Worm (Caenorhabditis elegans) whole organism, young adult: ENCODE data around the gene C03B1.10.

Source experiments
- B0035.1 ChIP-seq: sonication (generic microtip); optimal IDR thresholded peaks from 2 replicates; lab custom pipeline; 2016; ENCODE audit warnings: missing genetic modification characterization, mild to moderate bottlenecking, missing compliant biosample characterization, missing genotype, missing genetic modification reagents
- B0261.1 ChIP-seq: sonication (generic microtip); optimal IDR thresholded peaks from 2 replicates; lab custom pipeline; 2016; ENCODE audit warnings: mild to moderate bottlenecking, missing genetic modification characterization, moderate library complexity, missing compliant biosample characterization
- F23B12.7 ChIP-seq: sonication (generic microtip); optimal IDR thresholded peaks from 2 replicates; lab custom pipeline; 2017; ENCODE audit warnings: missing genetic modification characterization, mild to moderate bottlenecking, missing compliant biosample characterization, antibody characterized with exemption, moderate library complexity; ENCODE audit not compliant: insufficient read depth
- F33H1.4 ChIP-seq: fragments of 200-800 bp; sonication (Bioruptor generic); IDR thresholded peaks from 2 replicates; pipeline ENCODE4 v1.3.6; 2022; ENCODE audit warnings: missing genetic modification reagents, missing genetic modification characterization, missing compliant biosample characterization
- F49E8.2 ChIP-seq: sonication (generic microtip); optimal IDR thresholded peaks from 3 replicates; lab custom pipeline; 2017; ENCODE audit warnings: missing genetic modification characterization, mild to moderate bottlenecking, missing compliant biosample characterization, antibody characterized with exemption, moderate library complexity; ENCODE audit not compliant: insufficient read depth
- F57C9.4 ChIP-seq: sonication (generic microtip); optimal IDR thresholded peaks from 2 replicates; lab custom pipeline; 2017; ENCODE audit warnings: mild to moderate bottlenecking, missing genetic modification characterization, missing compliant biosample characterization
- K12H6.12 ChIP-seq: fragments of 200-800 bp; sonication (Bioruptor generic); optimal IDR thresholded peaks from 2 replicates; lab custom pipeline; 2018; ENCODE audit warnings: mild to moderate bottlenecking, missing genetic modification characterization, missing compliant biosample characterization
- T07F8.4 ChIP-seq: sonication (generic microtip); optimal IDR thresholded peaks from 2 replicates; lab custom pipeline; 2016; ENCODE audit warnings: mild to moderate bottlenecking, missing genetic modification characterization, moderate library complexity, missing compliant biosample characterization
- Y53F4B.3 ChIP-seq: fragments of 200-800 bp; sonication (Bioruptor generic); IDR thresholded peaks from 2 replicates; pipeline ENCODE4 v1.3.6; 2022; ENCODE audit warnings: missing genetic modification reagents, missing genetic modification characterization, missing compliant biosample characterization
- Y79H2A.3 ChIP-seq: fragments of 200-800 bp; sonication (Bioruptor generic); conservative IDR thresholded peaks from 2 replicates; pipeline ENCODE4 v1.3.6; 2022; ENCODE audit warnings: missing genetic modification reagents, missing genetic modification characterization, missing compliant biosample characterization
- ZK185.1 ChIP-seq: sonication (generic microtip); optimal IDR thresholded peaks from 2 replicates; lab custom pipeline; 2016; ENCODE audit warnings: mild to moderate bottlenecking, missing genetic modification characterization, missing compliant biosample characterization; ENCODE audit not compliant: poor library complexity, severe bottlenecking
- attf-6 ChIP-seq: fragments of 200-800 bp; sonication (Bioruptor generic); IDR thresholded peaks from 2 replicates; pipeline ENCODE4 v1.3.6; 2022; ENCODE audit warnings: missing genetic modification reagents, missing genetic modification characterization, missing compliant biosample characterization
- ceh-100 ChIP-seq: fragments of 200-800 bp; sonication (Bioruptor generic); IDR thresholded peaks from 2 replicates; pipeline ENCODE4 v1.3.6; 2022; ENCODE audit warnings: missing genetic modification reagents, missing genetic modification characterization, missing compliant biosample characterization
- ceh-27 ChIP-seq: fragments of 200-800 bp; sonication (Bioruptor generic); optimal IDR thresholded peaks from 2 replicates; lab custom pipeline; 2018; ENCODE audit warnings: mild to moderate bottlenecking, missing genetic modification characterization, moderate library complexity, missing compliant biosample characterization
- die-1 ChIP-seq: sonication (generic microtip); optimal IDR thresholded peaks from 2 replicates; lab custom pipeline; 2016; ENCODE audit warnings: missing genotype, mild to moderate bottlenecking, missing genetic modification characterization, missing compliant biosample characterization
- dox-1 ChIP-seq: fragments of 200-800 bp; sonication (Bioruptor generic); IDR thresholded peaks from 2 replicates; pipeline ENCODE4 v1.3.6; 2022; ENCODE audit warnings: missing genetic modification reagents, missing genetic modification characterization, missing compliant biosample characterization
- ekl-4 ChIP-seq: fragments of 200-800 bp; sonication (Bioruptor generic); IDR thresholded peaks from 2 replicates; pipeline ENCODE4 v1.3.6; 2022; ENCODE audit warnings: missing genetic modification reagents, missing genetic modification characterization, missing compliant biosample characterization
- ets-4 ChIP-seq: fragments of 200-800 bp; sonication (Bioruptor generic); optimal IDR thresholded peaks from 2 replicates; lab custom pipeline; 2018; ENCODE audit warnings: mild to moderate bottlenecking, missing genetic modification characterization, missing compliant biosample characterization
- fkh-3 ChIP-seq: sonication (generic microtip); optimal IDR thresholded peaks from 2 replicates; lab custom pipeline; 2016; ENCODE audit warnings: mild to moderate bottlenecking, missing genetic modification characterization, missing compliant biosample characterization
- gei-17 ChIP-seq: fragments of 200-800 bp; sonication (Bioruptor generic); optimal IDR thresholded peaks from 2 replicates; lab custom pipeline; 2018; ENCODE audit warnings: mild to moderate bottlenecking, missing genetic modification characterization, missing compliant biosample characterization
- him-1 ChIP-seq: sonication (generic microtip); optimal IDR thresholded peaks from 2 replicates; lab custom pipeline; 2016; ENCODE audit warnings: missing genotype, missing genetic modification reagents, missing genetic modification characterization, missing compliant biosample characterization
- hmg-1.2 ChIP-seq: fragments of 200-800 bp; sonication (Bioruptor generic); IDR thresholded peaks from 2 replicates; pipeline ENCODE4 v1.3.6; 2022; ENCODE audit warnings: missing genetic modification reagents, missing genetic modification characterization, missing compliant biosample characterization
- hrde-1 ChIP-seq: sonication (generic microtip); optimal IDR thresholded peaks from 2 replicates; lab custom pipeline; 2016; ENCODE audit warnings: missing genetic modification characterization, mild to moderate bottlenecking, missing compliant biosample characterization, moderate library complexity, missing genotype, missing genetic modification reagents, borderline replicate concordance
- lag-1 ChIP-seq: fragments of 200-800 bp; sonication (Bioruptor generic); IDR thresholded peaks from 2 replicates; pipeline ENCODE4 v1.3.6; 2022; ENCODE audit warnings: missing genetic modification reagents, missing genetic modification characterization, missing compliant biosample characterization
- let-526 ChIP-seq: fragments of 200-800 bp; sonication (Bioruptor generic); IDR thresholded peaks from 2 replicates; pipeline ENCODE4 v1.3.6; 2022; ENCODE audit warnings: missing genetic modification reagents, missing genetic modification characterization, missing compliant biosample characterization
- let-607 ChIP-seq, 2 experiments: fragments of 200-800 bp in 1 of 2; sonication (Bioruptor generic) in 1 of 2; sonication (generic microtip) in 1 of 2; optimal IDR thresholded peaks; 2 replicates each; lab custom pipeline; 2016 to 2018; ENCODE audit warnings: mild to moderate bottlenecking in 2 of 2, missing compliant biosample characterization in 2 of 2, missing genetic modification characterization in 2 of 2, moderate library complexity in 2 of 2, missing genotype in 1 of 2
- lin-35 ChIP-seq, 3 experiments: fragments of 150-350 bp in 2 of 3; sonication (generic microtip) in 1 of 3; optimal IDR thresholded peaks; 2 replicates each; lab custom pipeline; 2014 to 2018; ENCODE audit warnings: missing biosample characterization in 3 of 3, missing genetic modification characterization in 3 of 3, missing genetic modification reagents in 3 of 3
- lir-1 ChIP-seq: fragments of 200-800 bp; sonication (Bioruptor generic); conservative IDR thresholded peaks from 2 replicates; pipeline ENCODE4 v1.3.6; 2022; ENCODE audit warnings: missing genetic modification reagents, missing genetic modification characterization, missing compliant biosample characterization
- madf-8 ChIP-seq: fragments of 200-800 bp; sonication (Bioruptor generic); conservative IDR thresholded peaks from 2 replicates; pipeline ENCODE4 v1.3.6; 2022; ENCODE audit warnings: missing genetic modification reagents, missing genetic modification characterization, missing compliant biosample characterization
- mxl-1 ChIP-seq: sonication (generic microtip); optimal IDR thresholded peaks from 2 replicates; lab custom pipeline; 2016; ENCODE audit warnings: missing genetic modification characterization, missing compliant biosample characterization
- nfya-1 ChIP-seq: sonication (generic microtip); optimal IDR thresholded peaks from 2 replicates; lab custom pipeline; 2017; ENCODE audit warnings: antibody characterized with exemption, missing compliant biosample characterization, missing genetic modification characterization, borderline replicate concordance; ENCODE audit not compliant: insufficient read depth
- nhr-27 ChIP-seq: fragments of 200-800 bp; sonication (Bioruptor generic); optimal IDR thresholded peaks from 2 replicates; lab custom pipeline; 2018; ENCODE audit warnings: mild to moderate bottlenecking, missing genetic modification characterization, moderate library complexity, missing compliant biosample characterization
- nhr-90 ChIP-seq: sonication (generic microtip); optimal IDR thresholded peaks from 2 replicates; lab custom pipeline; 2016; ENCODE audit warnings: missing genotype, mild to moderate bottlenecking, missing genetic modification characterization, missing compliant biosample characterization
- sdz-38 ChIP-seq: sonication (generic microtip); optimal IDR thresholded peaks from 2 replicates; lab custom pipeline; 2016; ENCODE audit warnings: missing genotype, missing genetic modification characterization, missing compliant biosample characterization
- snpc-1.1 ChIP-seq: sonication (generic microtip); optimal IDR thresholded peaks from 2 replicates; lab custom pipeline; 2017; ENCODE audit warnings: missing genetic modification characterization, mild to moderate bottlenecking, missing compliant biosample characterization, antibody characterized with exemption, moderate library complexity, missing genotype, missing genetic modification reagents; ENCODE audit not compliant: insufficient read depth
- snpc-4 ChIP-seq, 5 experiments: fragments of 150-350 bp in 1 of 5; sonication (generic microtip) in 4 of 5; optimal IDR thresholded peaks; 2 replicates each; lab custom pipeline; 2014 to 2018; ENCODE audit warnings: missing genetic modification characterization in 5 of 5, missing biosample characterization in 3 of 5, antibody characterized with exemption in 2 of 5, mild to moderate bottlenecking in 2 of 5, missing compliant biosample characterization in 2 of 5, missing genotype in 2 of 5, moderate library complexity in 2 of 5, missing genetic modification reagents in 1 of 5
- somi-1 ChIP-seq: fragments of 200-800 bp; sonication (Bioruptor generic); optimal IDR thresholded peaks from 2 replicates; lab custom pipeline; 2018; ENCODE audit warnings: mild to moderate bottlenecking, missing genetic modification characterization, missing compliant biosample characterization
- tbp1 ChIP-seq: fragments of 200-800 bp; sonication (Bioruptor generic); optimal IDR thresholded peaks from 2 replicates; lab custom pipeline; 2018; ENCODE audit warnings: mild to moderate bottlenecking, missing genetic modification characterization, missing compliant biosample characterization
- tbx-9 ChIP-seq: sonication (generic microtip); optimal IDR thresholded peaks from 2 replicates; lab custom pipeline; 2016; ENCODE audit warnings: borderline replicate concordance, missing genetic modification characterization, inconsistent platforms, missing compliant biosample characterization
- xnd-1 ChIP-seq: sonication (generic microtip); optimal IDR thresholded peaks from 2 replicates; lab custom pipeline; 2016; ENCODE audit warnings: missing genotype, missing genetic modification reagents, missing genetic modification characterization, missing compliant biosample characterization
- ztf-18 ChIP-seq: sonication (generic microtip); optimal IDR thresholded peaks from 2 replicates; lab custom pipeline; 2016; ENCODE audit warnings: missing genotype, mild to moderate bottlenecking, missing genetic modification characterization, missing compliant biosample characterization
- ztf-22 ChIP-seq: fragments of 200-800 bp; sonication (Bioruptor generic); optimal IDR thresholded peaks from 2 replicates; lab custom pipeline; 2018; ENCODE audit warnings: mild to moderate bottlenecking, missing genetic modification characterization, moderate library complexity, missing compliant biosample characterization
- ztf-25 ChIP-seq: fragments of 200-800 bp; sonication (Bioruptor generic); IDR thresholded peaks from 2 replicates; pipeline ENCODE4 v1.3.6; 2022; ENCODE audit warnings: missing genetic modification reagents, missing genetic modification characterization, missing compliant biosample characterization
- ztf-28 ChIP-seq: fragments of 200-800 bp; sonication (Bioruptor generic); IDR thresholded peaks from 2 replicates; pipeline ENCODE4 v1.3.6; 2022; ENCODE audit warnings: missing genetic modification reagents, missing genetic modification characterization, missing compliant biosample characterization
- ztf-6 ChIP-seq: fragments of 200-800 bp; sonication (Bioruptor generic); IDR thresholded peaks from 2 replicates; pipeline ENCODE4 v1.3.6; 2022; ENCODE audit warnings: missing genetic modification reagents, missing genetic modification characterization, missing compliant biosample characterization

Gene C03B1.10

DNA sequence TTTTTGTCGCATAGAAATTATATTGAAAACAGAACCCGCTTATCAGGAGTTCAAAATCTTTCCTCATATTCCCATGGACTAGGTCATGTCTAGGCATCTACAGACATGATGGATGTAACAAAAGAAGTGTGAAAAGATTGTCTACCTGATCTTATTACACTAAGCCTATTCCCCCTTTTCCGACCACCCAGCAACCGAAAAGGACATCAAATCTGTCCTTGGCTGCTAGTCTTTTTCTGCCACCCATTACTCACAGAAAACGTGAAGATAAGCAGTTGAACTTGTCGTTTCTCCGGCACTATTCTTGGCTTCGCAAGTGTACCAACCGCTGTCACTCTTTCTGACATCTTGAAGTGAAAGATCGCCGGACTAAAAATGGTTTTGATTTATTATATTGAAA lies 25.3 kb upstream of the C03B1.10 start:
- no peak for TF ChIP-seq let-526 (GFP tag; lab: Robert Waterston, UW)
- TF ChIP-seq mxl-1 (tag; lab: Kevin White, UChicago): no peak
- no peak for TF ChIP-seq snpc-4 (GFP tag; optimal IDR thresholded peaks at IDR 0.05; lab: Kevin White, UChicago)
- no peak for TF ChIP-seq snpc-4 (tag; optimal IDR thresholded peaks at IDR 0.05; lab: Kevin White, UChicago)
- TF ChIP-seq ekl-4 (GFP tag; lab: Robert Waterston, UW): no peak
- no peak for TF ChIP-seq ztf-25 (GFP tag; lab: Robert Waterston, UW)
- no peak for TF ChIP-seq ZK185.1
- TF ChIP-seq fkh-3 (tag; lab: Kevin White, UChicago): no peak
- TF ChIP-seq hmg-1.2 (GFP tag; lab: Robert Waterston, UW): no peak
- TF ChIP-seq F23B12.7 (tag; lab: Kevin White, UChicago): no peak
- TF ChIP-seq die-1 (tag; lab: Kevin White, UChicago): no peak
- no peak for TF ChIP-seq snpc-1.1
- no peak for TF ChIP-seq F57C9.4
- no peak for TF ChIP-seq lin-35 (GFP tag; optimal IDR thresholded peaks at IDR 0.05; lab: Kevin White, UChicago)
- no peak for TF ChIP-seq B0035.1 (tag; lab: Kevin White, UChicago)
- no peak for TF ChIP-seq F49E8.2 (tag; lab: Kevin White, UChicago)
- TF ChIP-seq gei-17: no peak
- TF ChIP-seq dox-1: no peak
- TF ChIP-seq sdz-38 (tag; lab: Kevin White, UChicago): no peak
- TF ChIP-seq, all 124 proteins: peak for 0

DNA sequence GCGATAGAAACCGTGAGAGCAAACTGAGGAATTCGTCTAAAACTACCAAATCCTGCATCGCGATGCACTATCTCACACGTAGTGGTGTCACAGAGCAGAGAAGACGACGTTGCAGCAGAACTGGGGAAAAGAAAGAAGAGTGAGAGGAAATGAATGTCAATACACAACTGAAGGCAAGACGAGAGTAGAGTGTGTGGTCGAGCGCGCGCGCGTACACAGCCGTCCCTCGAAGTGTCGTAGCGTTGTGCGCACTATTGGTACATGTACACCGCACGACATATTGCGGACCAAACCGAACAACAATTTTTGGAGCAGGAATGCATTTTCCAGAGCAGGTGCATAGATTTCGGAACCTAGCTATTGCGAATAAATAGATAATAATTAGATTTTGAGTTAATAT lies 20.7 kb upstream of the C03B1.10 start:
- peak; percentile 10 for TF ChIP-seq B0261.1 (tag; lab: Kevin White, UChicago)
- peak; percentile 28 for TF ChIP-seq die-1 (tag; lab: Kevin White, UChicago)
- peak; percentile 39 for TF ChIP-seq ets-4 (GFP tag; lab: Kevin White, UChicago)
- TF ChIP-seq F57C9.4: no peak
- no peak for TF ChIP-seq let-607 (tag; optimal IDR thresholded peaks at IDR 0.05; lab: Kevin White, UChicago)
- no peak for TF ChIP-seq lir-1 (GFP tag; lab: Robert Waterston, UW)
- TF ChIP-seq nfya-1: no peak
- peak; percentile 25 for TF ChIP-seq ZK185.1
- TF ChIP-seq madf-8 (GFP tag; lab: Robert Waterston, UW): no peak
- no peak for TF ChIP-seq ztf-25 (GFP tag; lab: Robert Waterston, UW)
- TF ChIP-seq somi-1 (GFP tag; lab: Kevin White, UChicago): no peak
- TF ChIP-seq F33H1.4 (GFP tag; lab: Robert Waterston, UW): no peak
- peak; percentile 5 for TF ChIP-seq ztf-18 (tag; lab: Kevin White, UChicago)
- TF ChIP-seq xnd-1 (tag; lab: Kevin White, UChicago): no peak
- peak; percentile 38 for TF ChIP-seq tbp1 (GFP tag; lab: Kevin White, UChicago)
- TF ChIP-seq Y53F4B.3 (GFP tag; lab: Robert Waterston, UW): no peak
- no peak for TF ChIP-seq ceh-100 (GFP tag; lab: Robert Waterston, UW)
- TF ChIP-seq tbx-9 (tag; lab: Kevin White, UChicago): no peak
- TF ChIP-seq gei-17: no peak
- TF ChIP-seq ztf-6 (GFP tag; lab: Robert Waterston, UW): 0 out of 2 replicates have a peak, but pooled peaks have one; percentile 25
- no peak for TF ChIP-seq nhr-27 (tag; lab: Kevin White, UChicago)
- TF ChIP-seq ceh-27: peak; percentile 75
- no peak for TF ChIP-seq snpc-4 (GFP tag; optimal IDR thresholded peaks at IDR 0.05; lab: Kevin White, UChicago)
- peak in 1 of 4 experiments; percentile 42 for TF ChIP-seq snpc-4 (tag; optimal IDR thresholded peaks at IDR 0.05; lab: Kevin White, UChicago)
- TF ChIP-seq lag-1 (GFP tag; lab: Robert Waterston, UW): no peak
- no peak for TF ChIP-seq him-1
- peak; percentile 36 for TF ChIP-seq ztf-22 (GFP tag; lab: Kevin White, UChicago)
- TF ChIP-seq K12H6.12 (tag; lab: Kevin White, UChicago): peak; percentile 78
- TF ChIP-seq T07F8.4 (tag; lab: Kevin White, UChicago): no peak
- TF ChIP-seq attf-6: no peak
- TF ChIP-seq ztf-28 (GFP tag; lab: Robert Waterston, UW): no peak
- TF ChIP-seq Y79H2A.3: no peak
- TF ChIP-seq hrde-1 (tag; lab: Kevin White, UChicago): no peak
- TF ChIP-seq nhr-90 (tag; lab: Kevin White, UChicago): no peak
